In the genomic region with DNA sequence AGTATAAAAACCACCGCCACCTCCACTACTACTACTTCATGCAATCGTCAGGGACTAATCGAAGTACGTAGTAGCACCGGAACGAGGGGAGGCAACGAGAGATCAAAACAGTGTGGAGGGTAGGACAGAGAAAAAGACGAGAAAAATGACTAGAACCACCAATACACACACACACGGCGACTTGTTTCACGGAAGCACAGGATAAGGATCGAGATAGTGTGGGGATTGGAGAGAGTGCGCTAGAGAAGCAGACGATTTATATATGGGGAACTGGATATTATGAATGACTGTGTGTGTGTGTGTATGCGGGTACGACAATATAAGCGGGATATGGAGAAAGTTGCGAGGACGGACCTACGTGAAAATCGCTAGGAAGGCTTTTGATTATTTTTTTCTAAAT, we compare ENCODE assay signal across 3 worm cellular contexts.
TF ChIP-seq lines count a peak whose summit lies in the region.

No protein-coding gene starts in this region.

TF ChIP-seq in whole organism, L1 larva, 84 proteins besides CTCF, POLR2A, EP300 and RAD21 (continued from another document):
- TF ChIP-seq pax-3 (tag; optimal IDR thresholded peaks at IDR 0.05; lab: Kevin White, UChicago): no peak
- no peak for TF ChIP-seq fkh-8 (tag; optimal IDR thresholded peaks at IDR 0.05; lab: Kevin White, UChicago)
- no peak for TF ChIP-seq C04F5.9 (tag; optimal IDR thresholded peaks at IDR 0.05; lab: Kevin White, UChicago)
- TF ChIP-seq swsn-7 (tag; optimal IDR thresholded peaks at IDR 0.05; lab: Kevin White, UChicago): peak; percentile 7
- peak; percentile 25 for TF ChIP-seq nhr-71 (tag; optimal IDR thresholded peaks at IDR 0.05; lab: Kevin White, UChicago)
- no peak for TF ChIP-seq vab-15 (tag; optimal IDR thresholded peaks at IDR 0.05; lab: Kevin White, UChicago)
- TF ChIP-seq nhr-11 (tag; optimal IDR thresholded peaks at IDR 0.05; lab: Kevin White, UChicago): no peak
- no peak for TF ChIP-seq nhr-76 (tag; optimal IDR thresholded peaks at IDR 0.05; lab: Kevin White, UChicago)
- peak in 2 of 6 experiments; percentile 1 to 22 for TF ChIP-seq elt-3 (tag; optimal IDR thresholded peaks at IDR 0.05; lab: Kevin White, UChicago)
- TF ChIP-seq hlh-4 (tag; optimal IDR thresholded peaks at IDR 0.05; lab: Kevin White, UChicago): no peak
- no peak for TF ChIP-seq C34B4.2 (tag; optimal IDR thresholded peaks at IDR 0.05; lab: Kevin White, UChicago)
- TF ChIP-seq blmp-1 (tag; optimal IDR thresholded peaks at IDR 0.05; lab: Kevin White, UChicago): peak; percentile 74
- no peak for TF ChIP-seq dsc-1 (tag; optimal IDR thresholded peaks at IDR 0.05; lab: Kevin White, UChicago)
- no peak for TF ChIP-seq ets-5 (GFP tag; IDR thresholded peaks at IDR 0.05; lab: Robert Waterston, UW)
- TF ChIP-seq mep-1 (tag; optimal IDR thresholded peaks at IDR 0.05; lab: Kevin White, UChicago): peak; percentile 25
- no peak for TF ChIP-seq egl-27 (tag; optimal IDR thresholded peaks at IDR 0.05; lab: Kevin White, UChicago)
- no peak for TF ChIP-seq nhr-237 (tag; optimal IDR thresholded peaks at IDR 0.05; lab: Kevin White, UChicago)
- TF ChIP-seq grh-1 (GFP tag; IDR thresholded peaks at IDR 0.05; lab: Robert Waterston, UW): 0 out of 2 replicates have a peak, but pooled peaks have one; percentile 45
- TF ChIP-seq elt-2 (tag; optimal IDR thresholded peaks at IDR 0.05; lab: Kevin White, UChicago): no peak
- peak; percentile 33 for TF ChIP-seq lin-14 (GFP tag; optimal IDR thresholded peaks at IDR 0.05; lab: Kevin White, UChicago)
- TF ChIP-seq lin-15B (tag; optimal IDR thresholded peaks at IDR 0.05; lab: Kevin White, UChicago): no peak
- no peak for TF ChIP-seq tlp-1 (tag; optimal IDR thresholded peaks at IDR 0.05; lab: Kevin White, UChicago)
- TF ChIP-seq pag-3 (tag; optimal IDR thresholded peaks at IDR 0.05; lab: Kevin White, UChicago; ENCODE audit: borderline replicate concordance, insufficient read depth): no peak
- no peak for TF ChIP-seq fkh-4 (tag; optimal IDR thresholded peaks at IDR 0.05; lab: Kevin White, UChicago; ENCODE audit: borderline replicate concordance)
- TF ChIP-seq unc-30 (tag; optimal IDR thresholded peaks at IDR 0.05; lab: Kevin White, UChicago): no peak
- no peak for TF ChIP-seq hpl-2 (GFP tag; optimal IDR thresholded peaks at IDR 0.05; lab: Kevin White, UChicago)
- TF ChIP-seq tbx-2 (tag; optimal IDR thresholded peaks at IDR 0.05; lab: Kevin White, UChicago): no peak
- TF ChIP-seq ceh-82 (tag; optimal IDR thresholded peaks at IDR 0.05; lab: Kevin White, UChicago): no peak
- TF ChIP-seq snu-23 (GFP tag; optimal IDR thresholded peaks at IDR 0.05; lab: Kevin White, UChicago): peak; percentile 40
- TF ChIP-seq ztf-4 (tag; optimal IDR thresholded peaks at IDR 0.05; lab: Kevin White, UChicago): peak; percentile 20
- TF ChIP-seq nhr-77 (tag; optimal IDR thresholded peaks at IDR 0.05; lab: Kevin White, UChicago): no peak
- no peak for TF ChIP-seq Y116A8C.19 (tag; optimal IDR thresholded peaks at IDR 0.05; lab: Kevin White, UChicago; ENCODE audit: borderline replicate concordance)
- TF ChIP-seq mab-9 (GFP tag; IDR thresholded peaks at IDR 0.05; lab: Robert Waterston, UW): no peak
- TF ChIP-seq nhr-28 (tag; optimal IDR thresholded peaks at IDR 0.05; lab: Kevin White, UChicago): no peak
- no peak for TF ChIP-seq rnt-1 (tag; optimal IDR thresholded peaks at IDR 0.05; lab: Kevin White, UChicago)

TF ChIP-seq in whole organism, L3 larva, 47 proteins besides CTCF, POLR2A, EP300 and RAD21 (continued from another document):
- TF ChIP-seq lin-39 (tag; optimal IDR thresholded peaks at IDR 0.05; lab: Kevin White, UChicago): no peak
- TF ChIP-seq fkh-2 (tag; optimal IDR thresholded peaks at IDR 0.05; lab: Kevin White, UChicago): no peak
- TF ChIP-seq R02D3.7 (tag; optimal IDR thresholded peaks at IDR 0.05; lab: Kevin White, UChicago): no peak
- TF ChIP-seq nhr-43 (tag; optimal IDR thresholded peaks at IDR 0.05; lab: Kevin White, UChicago; ENCODE audit: poor library complexity, severe bottlenecking): peak; percentile 58
- no peak for TF ChIP-seq ceh-9 (tag; optimal IDR thresholded peaks at IDR 0.05; lab: Kevin White, UChicago)
- TF ChIP-seq nhr-77 (tag; optimal IDR thresholded peaks at IDR 0.05; lab: Kevin White, UChicago): no peak

TF ChIP-seq in whole organism, L4 larva, 104 proteins besides CTCF, POLR2A, EP300 and RAD21 (continued from another document):
- TF ChIP-seq ceh-82 (tag; optimal IDR thresholded peaks at IDR 0.05; lab: Kevin White, UChicago) (no peak), hlh-11 (tag; optimal IDR thresholded peaks at IDR 0.05; lab: Kevin White, UChicago) (peak; percentile 52), aly-2 (tag; optimal IDR thresholded peaks at IDR 0.05; lab: Kevin White, UChicago) (no peak), egl-43 (GFP tag; IDR thresholded peaks at IDR 0.05; lab: Robert Waterston, UW) (no peak), gei-8 (GFP tag; optimal IDR thresholded peaks at IDR 0.05; lab: Kevin White, UChicago) (no peak), hif-1 (tag; optimal IDR thresholded peaks at IDR 0.05; lab: Kevin White, UChicago) (no peak)
